Fruit fly (Drosophila melanogaster) Kc167 (cell line): Measurements from ENCODE around the gene CG8006.

ENCODE experiments used
- Myc ChIP-seq: fragments of >200 bp; optimal IDR thresholded peaks from 2 replicates; lab custom pipeline; 2017; ENCODE audit warnings: missing external identifiers
- Sin3A ChIP-seq: fragments of >200 bp; optimal IDR thresholded peaks from 2 replicates; lab custom pipeline; 2018; ENCODE audit warnings: missing external identifiers
- h ChIP-seq: fragments of >200 bp; optimal IDR thresholded peaks from 3 replicates; lab custom pipeline; 2018; ENCODE audit warnings: missing external identifiers

- TF ChIP-seq h (lab: Kevin White, UChicago) (no peak), Myc (lab: Kevin White, UChicago) (no peak), Sin3A (no peak)
Measured at dm6 chr3L:8191042-8191613, 20.6 kb upstream of the CG8006 start, which contains the start of gene MED24.
